Worm (Caenorhabditis elegans) whole organism, L1 larva: ENCODE data around the gene lpr-3.

Source experiments
- C04F5.9 ChIP-seq: sonication (generic microtip); optimal IDR thresholded peaks from 2 replicates; lab custom pipeline; 2016; ENCODE audit warnings: missing genetic modification characterization, missing compliant biosample characterization
- C16A3.4 ChIP-seq: fragments of 150-350 bp; optimal IDR thresholded peaks from 2 replicates; lab custom pipeline; 2014; ENCODE audit warnings: missing biosample characterization, missing genetic modification characterization
- C34B4.2 ChIP-seq: sonication (generic microtip); optimal IDR thresholded peaks from 2 replicates; lab custom pipeline; 2017; ENCODE audit warnings: mild to moderate bottlenecking, missing genetic modification characterization, missing compliant biosample characterization
- F16B12.6 ChIP-seq: fragments of 150-350 bp; optimal IDR thresholded peaks from 2 replicates; lab custom pipeline; 2014; ENCODE audit warnings: missing biosample characterization, missing genetic modification characterization
- aha-1 ChIP-seq: fragments of 150-350 bp; optimal IDR thresholded peaks from 2 replicates; lab custom pipeline; 2014; ENCODE audit warnings: missing biosample characterization, missing genetic modification characterization
- alr-1 ChIP-seq: fragments of 200-800 bp; sonication (Bioruptor generic); optimal IDR thresholded peaks from 2 replicates; lab custom pipeline; 2018; ENCODE audit warnings: borderline replicate concordance, mild to moderate bottlenecking, missing genetic modification characterization, missing compliant biosample characterization
- aly-2 ChIP-seq: fragments of 150-350 bp; optimal IDR thresholded peaks from 2 replicates; lab custom pipeline; 2014; ENCODE audit warnings: missing biosample characterization, missing genetic modification characterization
- ama-1 ChIP-seq: fragments of 150-350 bp; optimal IDR thresholded peaks from 2 replicates; lab custom pipeline; 2014
- ceh-8 ChIP-seq: fragments of 200-800 bp; sonication (Bioruptor generic); optimal IDR thresholded peaks from 2 replicates; lab custom pipeline; 2018; ENCODE audit warnings: mild to moderate bottlenecking, missing genetic modification characterization, moderate library complexity, missing compliant biosample characterization
- ceh-82 ChIP-seq, 3 experiments: fragments of 150-350 bp in 1 of 3; sonication (generic microtip) in 2 of 3; optimal IDR thresholded peaks; 2 replicates each; lab custom pipeline; 2014 to 2017; ENCODE audit warnings: missing biosample characterization in 3 of 3, missing genetic modification characterization in 3 of 3
- efl-1 ChIP-seq, 4 experiments: fragments of 150-350 bp; optimal IDR thresholded peaks in 3 of 4; peaks in 1 of 4; 1 replicate in 1 of 4; 2 replicates in 3 of 4; lab custom pipeline; 2014; ENCODE audit warnings: missing biosample characterization in 2 of 4, missing genetic modification characterization in 2 of 4, missing genetic modification reagents in 2 of 4
- efl-3 ChIP-seq: fragments of 200-800 bp; sonication (Bioruptor generic); optimal IDR thresholded peaks from 2 replicates; lab custom pipeline; 2018; ENCODE audit warnings: mild to moderate bottlenecking, missing genetic modification characterization, missing compliant biosample characterization
- egl-13 ChIP-seq: sonication (generic microtip); optimal IDR thresholded peaks from 2 replicates; lab custom pipeline; 2016; ENCODE audit warnings: missing genotype, missing genetic modification reagents, missing genetic modification characterization, missing compliant biosample characterization
- fkh-10 ChIP-seq: sonication (generic microtip); optimal IDR thresholded peaks from 2 replicates; lab custom pipeline; 2017; ENCODE audit warnings: missing biosample characterization, missing genetic modification reagents, missing genetic modification characterization
- fkh-8 ChIP-seq: sonication (generic microtip); optimal IDR thresholded peaks from 2 replicates; lab custom pipeline; 2016; ENCODE audit warnings: mild to moderate bottlenecking, missing genetic modification characterization, missing compliant biosample characterization
- fos-1 ChIP-seq: fragments of 150-350 bp; optimal IDR thresholded peaks from 2 replicates; lab custom pipeline; 2014; ENCODE audit warnings: missing biosample characterization, missing genetic modification characterization
- hlh-17 ChIP-seq: fragments of 200-800 bp; sonication (Bioruptor generic); optimal IDR thresholded peaks from 2 replicates; lab custom pipeline; 2018; ENCODE audit warnings: missing genetic modification characterization, mild to moderate bottlenecking, missing compliant biosample characterization, moderate library complexity, borderline replicate concordance
- hlh-4 ChIP-seq: sonication (generic microtip); optimal IDR thresholded peaks from 2 replicates; lab custom pipeline; 2016; ENCODE audit warnings: mild to moderate bottlenecking, missing genetic modification characterization, missing compliant biosample characterization
- hpl-2 ChIP-seq: fragments of 150-350 bp; optimal IDR thresholded peaks from 2 replicates; lab custom pipeline; 2014; ENCODE audit warnings: missing biosample characterization, missing genetic modification reagents, missing genetic modification characterization
- irx-1 ChIP-seq: sonication (generic microtip); optimal IDR thresholded peaks from 2 replicates; lab custom pipeline; 2016; ENCODE audit warnings: missing genetic modification characterization, missing compliant biosample characterization
- lin-13 ChIP-seq: fragments of 150-350 bp; optimal IDR thresholded peaks from 2 replicates; lab custom pipeline; 2014; ENCODE audit warnings: missing biosample characterization, missing genetic modification reagents, missing genetic modification characterization
- lin-14 ChIP-seq: fragments of 200-800 bp; sonication (Bioruptor generic); optimal IDR thresholded peaks from 2 replicates; lab custom pipeline; 2018; ENCODE audit warnings: mild to moderate bottlenecking, missing genetic modification characterization, moderate library complexity, missing compliant biosample characterization
- lin-35 ChIP-seq, 2 experiments: fragments of 150-350 bp; optimal IDR thresholded peaks; 2 replicates each; lab custom pipeline; 2014; ENCODE audit warnings: missing biosample characterization in 2 of 2, missing genetic modification characterization in 2 of 2, missing genetic modification reagents in 2 of 2
- lin-39 ChIP-seq: fragments of 150-350 bp; optimal IDR thresholded peaks from 2 replicates; lab custom pipeline; 2014; ENCODE audit warnings: missing biosample characterization, missing genetic modification reagents, missing genetic modification characterization
- lir-3 ChIP-seq: sonication (generic microtip); optimal IDR thresholded peaks from 2 replicates; lab custom pipeline; 2016; ENCODE audit warnings: mild to moderate bottlenecking, missing genetic modification characterization, moderate library complexity, missing compliant biosample characterization; ENCODE audit not compliant: poor library complexity
- mef-2 ChIP-seq: fragments of 150-350 bp; optimal IDR thresholded peaks from 2 replicates; lab custom pipeline; 2014; ENCODE audit warnings: missing biosample characterization, missing genetic modification characterization
- mep-1 ChIP-seq: fragments of 150-350 bp; optimal IDR thresholded peaks from 2 replicates; lab custom pipeline; 2014; ENCODE audit warnings: missing biosample characterization, missing genetic modification characterization
- nhr-12 ChIP-seq: sonication (generic microtip); optimal IDR thresholded peaks from 2 replicates; lab custom pipeline; 2017; ENCODE audit warnings: missing biosample characterization, missing genetic modification characterization
- nhr-237 ChIP-seq: fragments of 150-350 bp; optimal IDR thresholded peaks from 2 replicates; lab custom pipeline; 2014; ENCODE audit warnings: missing biosample characterization, missing genetic modification characterization
- nhr-28 ChIP-seq: fragments of 150-350 bp; optimal IDR thresholded peaks from 2 replicates; lab custom pipeline; 2014; ENCODE audit warnings: missing biosample characterization, missing genetic modification characterization
- nhr-77 ChIP-seq: fragments of 150-350 bp; optimal IDR thresholded peaks from 2 replicates; lab custom pipeline; 2014; ENCODE audit warnings: missing biosample characterization, missing genetic modification characterization
- nhr-85 ChIP-seq: sonication (generic microtip); peaks from one replicate; lab custom pipeline; 2016; ENCODE audit warnings: missing genetic modification characterization, inconsistent platforms, missing compliant biosample characterization
- nhr-90 ChIP-seq: sonication (generic microtip); optimal IDR thresholded peaks from 2 replicates; lab custom pipeline; 2016; ENCODE audit warnings: mild to moderate bottlenecking, missing genetic modification characterization, missing compliant biosample characterization; ENCODE audit not compliant: poor library complexity
- pag-3 ChIP-seq: sonication (generic microtip); optimal IDR thresholded peaks from 2 replicates; lab custom pipeline; 2017; ENCODE audit warnings: missing genetic modification characterization, mild to moderate bottlenecking, missing compliant biosample characterization, antibody characterized with exemption, borderline replicate concordance; ENCODE audit not compliant: insufficient read depth
- pqm-1 ChIP-seq: sonication (generic microtip); optimal IDR thresholded peaks from 3 replicates; lab custom pipeline; 2017; ENCODE audit warnings: missing biosample characterization, missing genetic modification characterization
- skn-1 ChIP-seq: fragments of 150-350 bp; optimal IDR thresholded peaks from 2 replicates; lab custom pipeline; 2014; ENCODE audit warnings: missing biosample characterization, missing genetic modification characterization
- snpc-4 ChIP-seq: fragments of 150-350 bp; optimal IDR thresholded peaks from 2 replicates; lab custom pipeline; 2014; ENCODE audit warnings: missing biosample characterization, missing genetic modification characterization
- snu-23 ChIP-seq: sonication (generic microtip); optimal IDR thresholded peaks from 2 replicates; lab custom pipeline; 2016; ENCODE audit warnings: missing genetic modification characterization, missing compliant biosample characterization
- swsn-7 ChIP-seq: sonication (generic microtip); optimal IDR thresholded peaks from 2 replicates; lab custom pipeline; 2016; ENCODE audit warnings: missing genetic modification characterization, missing compliant biosample characterization
- tbx-2 ChIP-seq: sonication (generic microtip); optimal IDR thresholded peaks from 2 replicates; lab custom pipeline; 2016; ENCODE audit warnings: missing genetic modification characterization, missing compliant biosample characterization
- tlp-1 ChIP-seq: fragments of 150-350 bp; optimal IDR thresholded peaks from 2 replicates; lab custom pipeline; 2014; ENCODE audit warnings: missing biosample characterization, missing genetic modification characterization
- unc-62 ChIP-seq: fragments of 150-350 bp; optimal IDR thresholded peaks from 2 replicates; lab custom pipeline; 2014; ENCODE audit warnings: missing biosample characterization, missing genetic modification reagents, missing genetic modification characterization
- unc-98 ChIP-seq: fragments of 200-800 bp; sonication (Bioruptor generic); IDR thresholded peaks from 2 replicates; pipeline ENCODE4 v1.3.6; 2022; ENCODE audit warnings: missing genetic modification characterization, missing compliant biosample characterization
- vab-15 ChIP-seq: sonication (generic microtip); optimal IDR thresholded peaks from 2 replicates; lab custom pipeline; 2017; ENCODE audit warnings: missing genotype, mild to moderate bottlenecking, missing genetic modification characterization, missing compliant biosample characterization
- zag-1 ChIP-seq: fragments of 150-350 bp; optimal IDR thresholded peaks from 2 replicates; lab custom pipeline; 2014; ENCODE audit warnings: missing biosample characterization, missing genetic modification characterization
- zip-4 ChIP-seq: fragments of 200-800 bp; sonication (Bioruptor generic); optimal IDR thresholded peaks from 2 replicates; lab custom pipeline; 2018; ENCODE audit warnings: mild to moderate bottlenecking, missing genetic modification characterization, moderate library complexity, missing compliant biosample characterization
- ztf-11 ChIP-seq, 2 experiments: sonication (generic microtip); optimal IDR thresholded peaks; 2 replicates each; lab custom pipeline; 2016 to 2017; ENCODE audit warnings: missing genetic modification characterization in 2 of 2, missing biosample characterization in 1 of 2, missing compliant biosample characterization in 1 of 2

lpr-3 gene

ce11 chrX:11093985-11094593 is 36.9 kb downstream of the lpr-3 start (continued):
- TF ChIP-seq zag-1 (tag; lab: Kevin White, UChicago): peak; percentile 98
- peak; percentile 100 for TF ChIP-seq ceh-8 (GFP tag; lab: Kevin White, UChicago)
- TF ChIP-seq lin-13 (GFP tag; lab: Kevin White, UChicago): peak; percentile 98
- peak; percentile 97 for TF ChIP-seq fkh-8 (tag; lab: Kevin White, UChicago)
- peak; percentile 100 for TF ChIP-seq irx-1 (tag; lab: Kevin White, UChicago)
- TF ChIP-seq unc-98: peak; percentile 97
- peak; percentile 100 for TF ChIP-seq C16A3.4
- TF ChIP-seq zip-4 (GFP tag; lab: Kevin White, UChicago): peak; percentile 97
- peak; percentile 94 for TF ChIP-seq pqm-1 (tag; lab: Kevin White, UChicago)
- TF ChIP-seq C34B4.2 (tag; lab: Kevin White, UChicago): peak; percentile 70
- TF ChIP-seq aly-2 (tag; lab: Kevin White, UChicago): peak; percentile 96
- TF ChIP-seq pag-3 (tag; lab: Kevin White, UChicago): peak; percentile 77
- peak; percentile 100 for TF ChIP-seq tbx-2 (tag; lab: Kevin White, UChicago)
- TF ChIP-seq snpc-4 (tag; lab: Kevin White, UChicago): peak; percentile 94
- TF ChIP-seq ama-1 (lab: Kevin White, UChicago): peak; percentile 57
- no peak for TF ChIP-seq alr-1
- TF ChIP-seq mef-2: peak; percentile 95
- peak; percentile 87 for TF ChIP-seq aha-1 (tag; lab: Kevin White, UChicago)
- peak; percentile 89 to 93 for TF ChIP-seq efl-1 (optimal IDR thresholded peaks at IDR 0.05; lab: Kevin White, UChicago)
- TF ChIP-seq efl-1 (GFP tag; optimal IDR thresholded peaks at IDR 0.05 in 1 of 2; lab: Kevin White, UChicago): peak; percentile 48 to 97
- peak; percentile 99 for TF ChIP-seq egl-13 (tag; lab: Kevin White, UChicago)
- TF ChIP-seq nhr-90 (tag; lab: Kevin White, UChicago): peak; percentile 100
- TF ChIP-seq lin-39 (tag; lab: Kevin White, UChicago): peak; percentile 100
- peak; percentile 88 for TF ChIP-seq nhr-12
- TF ChIP-seq skn-1: peak; percentile 99
- peak; percentile 56 for TF ChIP-seq F16B12.6 (tag; lab: Kevin White, UChicago)
- peak; percentile 34 for TF ChIP-seq hlh-4
- peak; percentile 100 for TF ChIP-seq nhr-77 (tag; lab: Kevin White, UChicago)
- peak; percentile 98 for TF ChIP-seq nhr-237
- TF ChIP-seq unc-62 (GFP tag; lab: Kevin White, UChicago): peak; percentile 85
- no peak for TF ChIP-seq hlh-17 (GFP tag; lab: Kevin White, UChicago)
- TF ChIP-seq efl-3 (GFP tag; lab: Kevin White, UChicago): peak; percentile 99
- peak; percentile 100 for TF ChIP-seq hpl-2 (GFP tag; lab: Kevin White, UChicago)
- TF ChIP-seq fos-1 (tag; lab: Kevin White, UChicago): peak; percentile 100
- TF ChIP-seq swsn-7 (tag; lab: Kevin White, UChicago): peak; percentile 99
- TF ChIP-seq C04F5.9 (tag; lab: Kevin White, UChicago): peak; percentile 96
- peak; percentile 99 to 100 (median 100) for TF ChIP-seq ceh-82 (tag; optimal IDR thresholded peaks at IDR 0.05; lab: Kevin White, UChicago)
- TF ChIP-seq lir-3: peak; percentile 95
- peak; percentile 99 for TF ChIP-seq nhr-85 (tag; lab: Kevin White, UChicago)
- peak; percentile 83 to 94 for TF ChIP-seq lin-35 (GFP tag; optimal IDR thresholded peaks at IDR 0.05; lab: Kevin White, UChicago)
- TF ChIP-seq tlp-1 (tag; lab: Kevin White, UChicago): peak; percentile 77
- peak; percentile 96 to 97 for TF ChIP-seq ztf-11 (tag; optimal IDR thresholded peaks at IDR 0.05; lab: Kevin White, UChicago)
- TF ChIP-seq fkh-10 (GFP tag; lab: Kevin White, UChicago): peak; percentile 100
- peak; percentile 100 for TF ChIP-seq mep-1
- peak; percentile 84 for TF ChIP-seq vab-15 (tag; lab: Kevin White, UChicago)
- TF ChIP-seq nhr-28 (tag; lab: Kevin White, UChicago): peak; percentile 69
- TF ChIP-seq lin-14 (GFP tag; lab: Kevin White, UChicago): peak; percentile 99
- TF ChIP-seq snu-23 (GFP tag; lab: Kevin White, UChicago): peak; percentile 100
- TF ChIP-seq, all 84 proteins: peak for 81
